Worm (Caenorhabditis elegans): Measurements from ENCODE around the gene egl-43.

DNA sequence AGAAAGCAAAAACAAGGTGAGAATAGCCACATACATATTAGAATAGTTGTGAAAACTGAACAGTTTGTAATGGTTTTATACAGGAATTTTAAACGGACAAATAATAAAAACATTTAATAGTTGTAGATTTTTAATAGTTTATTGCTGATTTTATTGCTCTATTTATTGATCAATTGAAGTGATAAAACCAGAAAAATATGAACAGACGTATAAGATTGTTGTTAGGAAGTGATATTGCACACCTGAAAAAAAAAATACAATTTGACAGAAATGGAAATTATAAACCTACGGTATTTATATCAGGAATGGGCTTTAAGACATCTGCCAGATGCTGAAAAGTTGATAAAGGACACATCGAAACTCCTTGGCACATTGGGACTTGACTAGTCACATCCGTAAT, 37.1 kb upstream of the egl-43 start, which contains the start of gene C05C10.8:
- TF ChIP-seq him-1 (tag; optimal IDR thresholded peaks at IDR 0.05) (no peak), dao-5 (tag; optimal IDR thresholded peaks at IDR 0.05) (no peak), W03F9.2 (tag; optimal IDR thresholded peaks at IDR 0.05) (no peak)

Measured in whole organism, L4/young adult.